Worm (Caenorhabditis elegans) whole organism, L3 larva: ENCODE results near the gene T04H1.12.

ENCODE experiments used
- R02D3.7 ChIP-seq: fragments of 150-350 bp; optimal IDR thresholded peaks from 2 replicates; lab custom pipeline; 2014; ENCODE audit warnings: missing biosample characterization, missing genetic modification characterization
- ZK546.5 ChIP-seq: sonication (generic microtip); optimal IDR thresholded peaks from 2 replicates; lab custom pipeline; 2017; ENCODE audit warnings: missing biosample characterization, missing genetic modification characterization
- aly-2 ChIP-seq: fragments of 150-350 bp; optimal IDR thresholded peaks from 2 replicates; lab custom pipeline; 2014; ENCODE audit warnings: missing biosample characterization, missing genetic modification characterization
- ama-1 ChIP-seq: fragments of 150-350 bp; optimal IDR thresholded peaks from 2 replicates; lab custom pipeline; 2018
- ceh-16 ChIP-seq: sonication (generic microtip); optimal IDR thresholded peaks from 2 replicates; lab custom pipeline; 2017; ENCODE audit warnings: missing biosample characterization, missing genetic modification characterization
- ceh-28 ChIP-seq: fragments of 150-350 bp; optimal IDR thresholded peaks from 2 replicates; lab custom pipeline; 2014; ENCODE audit warnings: missing biosample characterization, missing genetic modification reagents, missing genetic modification characterization
- ceh-82 ChIP-seq: fragments of 150-350 bp; optimal IDR thresholded peaks from 2 replicates; lab custom pipeline; 2014; ENCODE audit warnings: missing biosample characterization, missing genetic modification characterization
- ceh-9 ChIP-seq: sonication (generic microtip); optimal IDR thresholded peaks from 2 replicates; lab custom pipeline; 2018; ENCODE audit warnings: missing biosample characterization, missing genetic modification characterization
- daf-12 ChIP-seq: fragments of 150-350 bp; optimal IDR thresholded peaks from 2 replicates; lab custom pipeline; 2014; ENCODE audit warnings: missing biosample characterization, missing genetic modification reagents, missing genetic modification characterization
- egl-27 ChIP-seq: sonication (generic microtip); optimal IDR thresholded peaks from 4 replicates; lab custom pipeline; 2017; ENCODE audit warnings: missing biosample characterization, missing genetic modification reagents, missing genetic modification characterization
- egl-5 ChIP-seq: fragments of 150-350 bp; optimal IDR thresholded peaks from 2 replicates; lab custom pipeline; 2017; ENCODE audit warnings: missing biosample characterization, missing genetic modification reagents, missing genetic modification characterization, inconsistent platforms
- elt-1 ChIP-seq: fragments of 150-350 bp; optimal IDR thresholded peaks from 2 replicates; lab custom pipeline; 2014; ENCODE audit warnings: missing biosample characterization, missing genetic modification characterization
- elt-2 ChIP-seq: sonication (generic microtip); optimal IDR thresholded peaks from 2 replicates; lab custom pipeline; 2016; ENCODE audit warnings: missing genetic modification reagents, mild to moderate bottlenecking, missing genetic modification characterization, missing compliant biosample characterization
- elt-3 ChIP-seq, 3 experiments: fragments of 150-350 bp in 1 of 3; sonication (generic microtip) in 2 of 3; optimal IDR thresholded peaks; 2 replicates in 2 of 3; 4 replicates in 1 of 3; lab custom pipeline; 2014 to 2017; ENCODE audit warnings: missing biosample characterization in 3 of 3, missing genetic modification characterization in 3 of 3
- eor-1 ChIP-seq, 2 experiments: fragments of 150-350 bp; optimal IDR thresholded peaks; 2 replicates each; lab custom pipeline; 2014 to 2018; ENCODE audit warnings: missing biosample characterization in 2 of 2, missing genetic modification characterization in 2 of 2
- fkh-10 ChIP-seq: sonication (generic microtip); optimal IDR thresholded peaks from 2 replicates; lab custom pipeline; 2017; ENCODE audit warnings: missing biosample characterization, missing genetic modification reagents, missing genetic modification characterization
- fkh-2 ChIP-seq: fragments of 150-350 bp; optimal IDR thresholded peaks from 2 replicates; lab custom pipeline; 2014; ENCODE audit warnings: missing biosample characterization, missing genetic modification reagents, missing genetic modification characterization
- fos-1 ChIP-seq: fragments of 150-350 bp; optimal IDR thresholded peaks from 2 replicates; lab custom pipeline; 2014; ENCODE audit warnings: missing biosample characterization, missing genetic modification characterization
- hmg-11 ChIP-seq: sonication (generic microtip); optimal IDR thresholded peaks from 2 replicates; lab custom pipeline; 2016; ENCODE audit warnings: missing genetic modification characterization, missing compliant biosample characterization
- jun-1 ChIP-seq: fragments of 150-350 bp; optimal IDR thresholded peaks from 2 replicates; lab custom pipeline; 2014; ENCODE audit warnings: missing biosample characterization, missing genetic modification reagents, missing genetic modification characterization
- lin-15B ChIP-seq: fragments of 150-350 bp; optimal IDR thresholded peaks from 2 replicates; lab custom pipeline; 2014; ENCODE audit warnings: missing biosample characterization, missing genetic modification characterization
- lin-39 ChIP-seq: fragments of 150-350 bp; optimal IDR thresholded peaks from 2 replicates; lab custom pipeline; 2018; ENCODE audit warnings: missing biosample characterization, missing genetic modification reagents, missing genetic modification characterization
- lsy-12 ChIP-seq: sonication (generic microtip); optimal IDR thresholded peaks from 2 replicates; lab custom pipeline; 2016; ENCODE audit warnings: mild to moderate bottlenecking, missing genetic modification characterization, missing compliant biosample characterization
- mdl-1 ChIP-seq: fragments of 150-350 bp; optimal IDR thresholded peaks from 2 replicates; lab custom pipeline; 2014; ENCODE audit warnings: missing biosample characterization, missing genetic modification characterization
- mml-1 ChIP-seq: fragments of 150-350 bp; sonication (generic microtip); optimal IDR thresholded peaks from 3 replicates; lab custom pipeline; 2014; ENCODE audit warnings: missing biosample characterization, missing genetic modification characterization
- nfya-1 ChIP-seq: sonication (generic microtip); optimal IDR thresholded peaks from 2 replicates; lab custom pipeline; 2017; ENCODE audit warnings: missing genetic modification characterization, mild to moderate bottlenecking, missing compliant biosample characterization, antibody characterized with exemption, moderate library complexity; ENCODE audit not compliant: insufficient read depth
- nhr-11 ChIP-seq: fragments of 150-350 bp; optimal IDR thresholded peaks from 2 replicates; lab custom pipeline; 2014; ENCODE audit warnings: missing biosample characterization, missing genetic modification characterization
- nhr-12 ChIP-seq: fragments of 150-350 bp; optimal IDR thresholded peaks from 2 replicates; lab custom pipeline; 2014; ENCODE audit warnings: missing biosample characterization, missing genetic modification characterization
- nhr-23 ChIP-seq: fragments of 150-350 bp; optimal IDR thresholded peaks from 2 replicates; lab custom pipeline; 2014; ENCODE audit warnings: missing biosample characterization, missing genetic modification reagents, missing genetic modification characterization
- nhr-237 ChIP-seq: fragments of 150-350 bp; optimal IDR thresholded peaks from 2 replicates; lab custom pipeline; 2014; ENCODE audit warnings: missing biosample characterization, missing genetic modification characterization
- nhr-25 ChIP-seq: sonication (generic microtip); optimal IDR thresholded peaks from 2 replicates; lab custom pipeline; 2017; ENCODE audit warnings: missing biosample characterization, missing genetic modification characterization
- nhr-28 ChIP-seq: fragments of 150-350 bp; optimal IDR thresholded peaks from 2 replicates; lab custom pipeline; 2014; ENCODE audit warnings: missing biosample characterization, missing genetic modification characterization
- nhr-43 ChIP-seq: sonication (generic microtip); optimal IDR thresholded peaks from 2 replicates; lab custom pipeline; 2016; ENCODE audit warnings: mild to moderate bottlenecking, missing genetic modification characterization, missing compliant biosample characterization; ENCODE audit not compliant: poor library complexity, severe bottlenecking
- nhr-67 ChIP-seq: fragments of 150-350 bp; optimal IDR thresholded peaks from 2 replicates; lab custom pipeline; 2014; ENCODE audit warnings: missing biosample characterization, missing genetic modification characterization
- nhr-76 ChIP-seq: fragments of 150-350 bp; sonication (generic microtip); optimal IDR thresholded peaks from 5 replicates; lab custom pipeline; 2014; ENCODE audit warnings: missing biosample characterization, missing genetic modification characterization
- nhr-77 ChIP-seq: fragments of 150-350 bp; optimal IDR thresholded peaks from 2 replicates; lab custom pipeline; 2014; ENCODE audit warnings: missing biosample characterization, missing genetic modification characterization
- pha-4 ChIP-seq: fragments of 150-350 bp; optimal IDR thresholded peaks from 2 replicates; lab custom pipeline; 2014; ENCODE audit warnings: missing biosample characterization, missing genetic modification reagents, missing genetic modification characterization
- pqm-1 ChIP-seq: fragments of 150-350 bp; optimal IDR thresholded peaks from 2 replicates; lab custom pipeline; 2017; ENCODE audit warnings: missing biosample characterization, missing genetic modification characterization, inconsistent platforms
- sea-2 ChIP-seq: fragments of 150-350 bp; sonication (generic microtip); optimal IDR thresholded peaks from 4 replicates; lab custom pipeline; 2014; ENCODE audit warnings: missing biosample characterization, missing genetic modification reagents, missing genetic modification characterization
- skn-1 ChIP-seq: fragments of 150-350 bp; optimal IDR thresholded peaks from 2 replicates; lab custom pipeline; 2014; ENCODE audit warnings: missing biosample characterization, missing genetic modification characterization
- snpc-4 ChIP-seq: fragments of 150-350 bp; optimal IDR thresholded peaks from 2 replicates; lab custom pipeline; 2014; ENCODE audit warnings: missing biosample characterization, missing genetic modification characterization
- tbx-2 ChIP-seq: sonication (generic microtip); optimal IDR thresholded peaks from 2 replicates; lab custom pipeline; 2016; ENCODE audit warnings: mild to moderate bottlenecking, missing genetic modification characterization, missing compliant biosample characterization
- unc-39 ChIP-seq: sonication (generic microtip); optimal IDR thresholded peaks from 4 replicates; lab custom pipeline; 2017; ENCODE audit warnings: missing biosample characterization, missing genetic modification characterization
- unc-62 ChIP-seq: fragments of 150-350 bp; sonication (generic microtip); optimal IDR thresholded peaks from 4 replicates; lab custom pipeline; 2014; ENCODE audit warnings: missing biosample characterization, missing genetic modification reagents, missing genetic modification characterization
- zag-1 ChIP-seq: fragments of 150-350 bp; optimal IDR thresholded peaks from 2 replicates; lab custom pipeline; 2014; ENCODE audit warnings: missing biosample characterization, missing genetic modification characterization
- ztf-11 ChIP-seq: fragments of 150-350 bp; optimal IDR thresholded peaks from 2 replicates; lab custom pipeline; 2014; ENCODE audit warnings: missing biosample characterization, missing genetic modification characterization
- ztf-4 ChIP-seq: fragments of 150-350 bp; optimal IDR thresholded peaks from 2 replicates; lab custom pipeline; 2014; ENCODE audit warnings: missing biosample characterization, missing genetic modification characterization

Gene T04H1.12

ce11 chrV:12301985-12302591 is 46.6 kb downstream of the T04H1.12 start, which contains the start of the genes frm-7 and F55C5.17:
TSS of gene frm-7 (plus strand) at chrV:12302484.
TSS of gene F55C5.17 (plus strand) at chrV:12302541.
- no peak for TF ChIP-seq nhr-12
- TF ChIP-seq elt-2 (tag; lab: Kevin White, UChicago), result peak; percentile 90
- TF ChIP-seq pha-4, result peak; percentile 12
- TF ChIP-seq pqm-1, result peak; percentile 63

ce11 chrV:12303453-12304077 is 48.1 kb downstream of the T04H1.12 start:
- TF ChIP-seq nhr-43 (peak; percentile 97), lin-15B (tag; lab: Kevin White, UChicago) (peak; percentile 35), pqm-1 (peak; percentile 19), daf-12 (tag; lab: Kevin White, UChicago) (no peak), lsy-12 (tag; lab: Kevin White, UChicago) (peak; percentile 94), elt-2 (tag; lab: Kevin White, UChicago) (peak; percentile 63), ceh-9 (no peak), lin-39 (tag; lab: Kevin White, UChicago) (peak; percentile 89), unc-62 (peak; percentile 13), elt-1 (peak; percentile 16), sea-2 (GFP tag; lab: Kevin White, UChicago) (peak; percentile 5), ztf-4 (tag; lab: Kevin White, UChicago) (peak; percentile 71), ceh-28 (tag; lab: Kevin White, UChicago) (peak; percentile 46), nhr-76 (tag; lab: Kevin White, UChicago) (peak; percentile 79), fkh-10 (peak; percentile 45), egl-5 (tag; lab: Kevin White, UChicago) (peak; percentile 58), nhr-11 (tag; lab: Kevin White, UChicago) (peak; percentile 26), elt-3 (tag; optimal IDR thresholded peaks at IDR 0.05; lab: Kevin White, UChicago) (peak in 2 of 3 experiments; percentile 28 to 77), snpc-4 (tag; lab: Kevin White, UChicago) (no peak), ztf-11 (tag; lab: Kevin White, UChicago) (peak; percentile 42), ceh-16 (tag; lab: Kevin White, UChicago) (peak; percentile 37), nhr-77 (peak; percentile 75), ceh-82 (peak; percentile 94), hmg-11 (tag; lab: Kevin White, UChicago) (peak; percentile 100), skn-1 (tag; lab: Kevin White, UChicago) (peak; percentile 80), nhr-12 (peak; percentile 4), ZK546.5 (tag; lab: Kevin White, UChicago) (peak; percentile 7), aly-2 (tag; lab: Kevin White, UChicago) (peak; percentile 82), fos-1 (no peak), nhr-23 (tag; lab: Kevin White, UChicago) (peak; percentile 70), nhr-237 (no peak), pha-4 (peak; percentile 75), R02D3.7 (tag; lab: Kevin White, UChicago) (peak; percentile 69), egl-27 (tag; lab: Kevin White, UChicago) (peak; percentile 1), eor-1 (tag; optimal IDR thresholded peaks at IDR 0.05; lab: Kevin White, UChicago) (no peak), mdl-1 (tag; lab: Kevin White, UChicago) (no peak), ama-1 (lab: Kevin White, UChicago) (peak; percentile 88), nfya-1 (tag; lab: Kevin White, UChicago) (peak; percentile 70), unc-39 (tag; lab: Kevin White, UChicago) (no peak), zag-1 (peak; percentile 67), jun-1 (peak; percentile 66), nhr-67 (tag; lab: Kevin White, UChicago) (peak; percentile 6), mml-1 (peak; percentile 5), nhr-25 (tag; lab: Kevin White, UChicago) (peak; percentile 70), nhr-28 (tag; lab: Kevin White, UChicago) (peak; percentile 56), fkh-2 (no peak), tbx-2 (tag; lab: Kevin White, UChicago) (peak; percentile 95)
